Worm (Caenorhabditis elegans): ENCODE results near the gene F33A8.4.

The F33A8.4 gene

DNA sequence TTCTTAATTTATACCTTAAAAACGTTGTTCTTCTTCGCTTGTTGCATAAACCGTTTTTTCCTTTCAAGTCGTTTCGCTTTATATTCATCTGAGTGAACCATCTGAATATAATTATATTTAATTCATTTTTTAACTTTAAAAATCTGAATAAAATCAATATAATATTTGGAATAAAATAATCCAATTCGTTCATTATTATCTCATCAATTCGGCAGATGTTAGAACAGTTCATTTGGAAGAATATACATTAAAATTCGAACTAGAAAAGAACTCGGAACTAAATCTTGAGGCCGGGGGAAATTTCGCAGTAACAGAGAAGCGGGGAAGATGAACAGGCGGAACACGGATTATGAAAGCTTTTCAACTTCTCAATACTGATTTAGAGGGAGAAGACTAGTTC is at the start of gene F33A8.4:
Gene F33A8.4, minus strand, starts transcription at position 101 of the 400 bp plus-strand sequence.
- TF ChIP-seq flt-1 (GFP tag; IDR thresholded peaks at IDR 0.05) (no peak), ama-1 (optimal IDR thresholded peaks at IDR 0.05) (no peak), ceh-36 (tag; optimal IDR thresholded peaks at IDR 0.05) (no peak), aly-1 (tag; optimal IDR thresholded peaks at IDR 0.05) (no peak), ets-7 (tag; optimal IDR thresholded peaks at IDR 0.05) (no peak), B0310.2 (tag; optimal IDR thresholded peaks at IDR 0.05) (no peak), sea-1 (GFP tag; conservative IDR thresholded peaks at IDR 0.05) (no peak), hmbx-1 (tag; optimal IDR thresholded peaks at IDR 0.05) (no peak), pes-1 (GFP tag; IDR thresholded peaks at IDR 0.05) (no peak), tra-4 (tag; optimal IDR thresholded peaks at IDR 0.05) (no peak), hmg-4 (GFP tag; optimal IDR thresholded peaks at IDR 0.05) (no peak), ceh-13 (GFP tag; optimal IDR thresholded peaks at IDR 0.05) (no peak), hnd-1 (tag; optimal IDR thresholded peaks at IDR 0.05) (no peak), tbx-37 (GFP tag; conservative IDR thresholded peaks at IDR 0.05) (no peak), F13C5.2 (tag; optimal IDR thresholded peaks at IDR 0.05) (no peak), scrt-1 (GFP tag; IDR thresholded peaks at IDR 0.05) (no peak), tbx-11 (GFP tag; IDR thresholded peaks at IDR 0.05) (no peak)

DNA sequence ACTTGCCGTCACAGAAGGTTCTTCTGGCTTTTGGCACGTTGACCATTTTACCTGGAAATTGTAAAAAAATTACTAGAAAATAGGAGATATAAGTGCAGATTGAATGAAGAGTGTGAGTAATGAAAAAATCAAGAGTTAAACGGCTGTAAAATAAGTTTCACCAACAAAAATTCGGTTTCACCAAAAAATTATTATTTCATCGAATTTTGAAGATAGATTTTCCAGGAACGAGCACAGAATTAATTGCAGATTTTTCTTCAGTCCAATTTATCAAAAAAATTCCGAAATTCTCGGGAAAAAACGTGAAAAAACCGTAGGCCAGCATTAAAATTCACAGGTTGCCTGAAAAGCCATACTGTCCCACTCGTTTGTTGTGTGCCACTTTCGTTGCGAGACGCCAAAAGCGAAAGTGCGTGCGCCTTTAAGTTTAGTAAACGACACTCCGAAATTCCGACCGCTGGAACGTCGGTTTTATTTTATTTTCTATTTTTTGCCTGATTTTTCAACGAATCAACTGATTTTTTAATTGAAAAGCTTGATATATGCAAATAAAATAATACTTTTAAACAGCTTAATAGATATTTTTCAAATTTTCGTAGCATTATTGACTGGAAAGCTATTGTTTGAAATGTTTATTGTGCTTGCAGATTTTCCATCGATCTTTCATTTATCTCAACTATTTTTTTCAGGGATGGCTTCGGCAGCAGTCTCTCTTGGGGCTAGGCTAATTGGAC is 48.5 kb upstream of the F33A8.4 start, which contains the start of the genes rpl-36.A and nuo-1:
Gene rpl-36.A, minus strand, starts transcription at position 51 of the 734 bp plus-strand sequence.
Gene nuo-1, plus strand, starts transcription at position 684 of the 734 bp plus-strand sequence.
- TF ChIP-seq F13C5.2 (tag; optimal IDR thresholded peaks at IDR 0.05) (peak; percentile 23), tbx-37 (GFP tag; conservative IDR thresholded peaks at IDR 0.05) (0 out of 2 replicates have a peak, but pooled peaks have one; percentile 18), flt-1 (GFP tag; IDR thresholded peaks at IDR 0.05) (no peak)

DNA sequence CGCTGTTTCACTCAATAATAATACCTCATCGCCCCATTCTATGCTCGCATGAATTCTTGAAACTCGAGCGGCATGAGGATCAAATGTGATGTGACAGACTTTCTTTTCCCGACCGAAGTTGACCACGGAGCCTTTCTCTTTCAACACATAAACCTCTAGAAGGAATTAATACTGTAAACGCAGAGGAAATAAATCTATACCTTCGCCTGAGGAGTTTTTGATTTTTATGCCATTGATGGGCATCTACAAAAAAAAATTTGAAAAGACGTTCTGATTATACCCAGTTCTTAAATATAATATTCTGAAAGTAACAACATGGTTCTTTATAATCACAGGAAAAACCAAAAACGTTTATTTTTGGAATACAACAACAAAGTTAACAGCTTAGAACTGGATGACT is 47.4 kb upstream of the F33A8.4 start, which contains the start of gene nbs-1:
Gene nbs-1, minus strand, starts transcription at position 246 of the 400 bp plus-strand sequence.
- TF ChIP-seq ceh-36 (tag; optimal IDR thresholded peaks at IDR 0.05) (no peak), tbx-11 (GFP tag; IDR thresholded peaks at IDR 0.05) (no peak)

DNA sequence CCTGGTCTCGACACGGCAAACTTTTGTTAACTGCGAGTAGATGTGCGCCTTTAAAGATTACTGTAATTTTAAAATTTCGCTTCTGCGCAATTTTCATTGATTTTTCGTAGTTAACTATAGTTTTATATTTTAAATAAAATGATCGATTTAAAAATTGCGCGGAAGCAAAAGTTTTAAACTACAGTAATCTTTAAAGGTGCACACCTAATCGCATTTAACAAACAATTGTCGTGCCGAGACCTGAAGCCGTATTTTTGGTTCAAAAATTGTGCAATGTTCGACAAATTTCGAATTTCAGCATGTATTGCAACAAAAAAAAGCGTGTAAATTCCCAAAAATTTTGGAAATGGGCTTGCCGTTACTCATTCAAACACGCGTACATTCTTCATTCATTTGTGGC is 45.6 kb upstream of the F33A8.4 start:
- TF ChIP-seq B0310.2 (tag; optimal IDR thresholded peaks at IDR 0.05) (no peak), sea-1 (GFP tag; conservative IDR thresholded peaks at IDR 0.05) (no peak), flt-1 (GFP tag; IDR thresholded peaks at IDR 0.05) (no peak), scrt-1 (GFP tag; IDR thresholded peaks at IDR 0.05) (no peak), hmbx-1 (tag; optimal IDR thresholded peaks at IDR 0.05) (no peak), ceh-13 (GFP tag; optimal IDR thresholded peaks at IDR 0.05) (no peak), ama-1 (optimal IDR thresholded peaks at IDR 0.05) (no peak), tbx-11 (GFP tag; IDR thresholded peaks at IDR 0.05) (no peak), ceh-36 (tag; optimal IDR thresholded peaks at IDR 0.05) (no peak)

DNA sequence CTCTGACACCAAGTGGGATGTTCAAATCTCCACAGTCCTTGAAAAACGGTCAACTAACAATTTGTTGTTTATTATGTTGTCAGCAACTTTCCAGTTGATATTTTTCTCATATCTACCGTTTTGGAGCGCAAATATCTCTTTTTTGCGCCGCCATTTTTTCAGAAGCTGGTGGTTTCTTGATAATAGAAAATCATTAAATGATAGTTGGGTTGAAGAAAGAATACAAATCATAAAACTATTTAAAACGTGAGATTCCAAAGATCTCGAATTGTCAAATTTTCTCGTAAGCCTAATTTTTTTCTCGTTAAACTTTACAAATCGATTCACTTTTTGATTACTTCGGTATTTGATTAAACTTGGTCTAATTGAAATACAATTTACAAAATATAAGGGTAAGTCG is 43.6 kb upstream of the F33A8.4 start, which contains the start of gene rpl-42:
Gene rpl-42, plus strand, starts transcription at position 301 of the 400 bp plus-strand sequence.
- TF ChIP-seq pes-1 (GFP tag; IDR thresholded peaks at IDR 0.05) (no peak), F13C5.2 (tag; optimal IDR thresholded peaks at IDR 0.05) (no peak), flt-1 (GFP tag; IDR thresholded peaks at IDR 0.05) (no peak)

DNA sequence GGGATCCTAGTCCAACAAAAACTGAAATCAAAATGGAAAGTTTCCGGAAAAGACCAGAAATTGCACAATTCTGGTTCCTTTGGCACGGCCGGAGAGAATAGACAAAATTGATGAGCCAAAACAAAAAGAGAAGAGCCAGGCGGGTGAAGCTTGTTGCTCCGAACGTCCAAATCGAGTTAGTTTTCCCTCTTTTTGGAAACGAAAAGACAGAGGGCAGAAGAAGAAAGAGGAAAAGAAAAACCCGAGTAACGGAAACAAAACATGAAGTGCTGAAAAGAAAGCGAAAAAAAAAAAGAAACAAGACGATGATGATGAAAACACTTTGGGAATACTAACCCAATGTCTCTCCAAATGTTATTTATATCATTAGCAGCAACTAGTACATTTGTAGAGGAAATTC is 42.7 kb upstream of the F33A8.4 start:
- no peak for TF ChIP-seq pes-1 (GFP tag; IDR thresholded peaks at IDR 0.05)
- no peak for TF ChIP-seq flt-1 (GFP tag; IDR thresholded peaks at IDR 0.05)
- TF ChIP-seq ama-1 (optimal IDR thresholded peaks at IDR 0.05): no peak
- TF ChIP-seq hmbx-1 (tag; optimal IDR thresholded peaks at IDR 0.05): no peak
- no peak for TF ChIP-seq tbx-37 (GFP tag; conservative IDR thresholded peaks at IDR 0.05)
- no peak for TF ChIP-seq aly-1 (tag; optimal IDR thresholded peaks at IDR 0.05)
- no peak for TF ChIP-seq ceh-13 (GFP tag; optimal IDR thresholded peaks at IDR 0.05)
- TF ChIP-seq tbx-11 (GFP tag; IDR thresholded peaks at IDR 0.05): no peak
- TF ChIP-seq scrt-1 (GFP tag; IDR thresholded peaks at IDR 0.05): no peak
- TF ChIP-seq B0310.2 (tag; optimal IDR thresholded peaks at IDR 0.05): no peak
- TF ChIP-seq ets-7 (tag; optimal IDR thresholded peaks at IDR 0.05): no peak
- TF ChIP-seq F13C5.2 (tag; optimal IDR thresholded peaks at IDR 0.05): no peak
- no peak for TF ChIP-seq sea-1 (GFP tag; conservative IDR thresholded peaks at IDR 0.05)
- no peak for TF ChIP-seq hmg-4 (GFP tag; optimal IDR thresholded peaks at IDR 0.05)
- TF ChIP-seq hnd-1 (tag; optimal IDR thresholded peaks at IDR 0.05): no peak
- TF ChIP-seq tra-4 (tag; optimal IDR thresholded peaks at IDR 0.05): no peak

DNA sequence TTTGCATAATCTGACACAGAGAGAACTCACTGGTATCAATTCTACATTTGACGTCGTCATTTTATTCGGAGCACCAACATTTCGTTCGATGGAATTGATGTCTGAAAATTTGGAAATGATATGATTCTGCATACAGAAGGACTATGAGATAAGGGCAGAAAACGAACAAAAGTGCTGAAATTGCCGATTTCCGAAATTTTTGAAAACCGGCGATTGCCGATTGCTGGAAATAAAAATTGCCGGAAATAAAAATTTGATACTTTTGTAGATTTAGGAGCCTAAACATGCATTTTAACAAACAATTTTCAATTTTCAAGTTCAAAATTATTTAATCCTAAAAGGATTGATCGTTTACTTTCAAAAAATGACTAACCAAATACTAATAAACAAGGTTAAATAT is 40.5 kb upstream of the F33A8.4 start, which contains the start of gene unc-53:
Gene unc-53, minus strand, starts transcription at position 101 of the 400 bp plus-strand sequence.
- TF ChIP-seq tra-4 (tag; optimal IDR thresholded peaks at IDR 0.05): no peak

DNA sequence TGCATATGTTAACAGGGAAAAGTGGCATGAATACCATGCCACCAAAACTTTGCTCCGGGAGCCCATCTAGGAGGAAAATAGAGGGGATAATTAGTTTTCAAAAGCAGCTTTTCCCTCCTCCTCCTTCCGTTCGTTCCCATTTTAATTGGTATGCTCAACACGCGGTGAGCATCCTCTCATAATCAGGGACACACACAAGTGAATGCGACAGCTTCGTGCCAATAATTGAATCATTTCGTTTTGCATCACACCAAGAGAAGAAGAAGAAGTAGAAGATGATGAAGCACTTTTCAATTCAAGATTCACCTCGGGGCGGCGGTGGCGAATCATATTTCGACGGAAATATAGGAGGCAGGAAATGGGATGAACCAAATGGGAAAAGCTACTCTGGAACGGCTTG is 39.3 kb upstream of the F33A8.4 start:
- 0 out of 2 replicates have a peak, but pooled peaks have one; percentile 18 for TF ChIP-seq scrt-1 (GFP tag; IDR thresholded peaks at IDR 0.05)
- TF ChIP-seq aly-1 (tag; optimal IDR thresholded peaks at IDR 0.05): no peak
- TF ChIP-seq tra-4 (tag; optimal IDR thresholded peaks at IDR 0.05): no peak
- TF ChIP-seq ceh-36 (tag; optimal IDR thresholded peaks at IDR 0.05): no peak
- TF ChIP-seq hnd-1 (tag; optimal IDR thresholded peaks at IDR 0.05): no peak
- TF ChIP-seq ama-1 (optimal IDR thresholded peaks at IDR 0.05): no peak
- no peak for TF ChIP-seq F13C5.2 (tag; optimal IDR thresholded peaks at IDR 0.05)
- no peak for TF ChIP-seq ets-7 (tag; optimal IDR thresholded peaks at IDR 0.05)

All from whole organism, early embryonic.